Worm (Caenorhabditis elegans) whole organism, L4/young adult: ENCODE measurements around the gene ugtp-1.

Source experiments
- W03F9.2 ChIP-seq: fragments of 150-350 bp; optimal IDR thresholded peaks from 2 replicates; lab custom pipeline; 2014; ENCODE audit warnings: missing biosample characterization, missing genetic modification characterization
- dao-5 ChIP-seq: sonication (generic microtip); optimal IDR thresholded peaks from 2 replicates; lab custom pipeline; 2016; ENCODE audit warnings: missing genotype, missing genetic modification characterization, moderate library complexity, missing compliant biosample characterization
- him-1 ChIP-seq: sonication (generic microtip); optimal IDR thresholded peaks from 2 replicates; lab custom pipeline; 2016; ENCODE audit warnings: missing genotype, missing genetic modification reagents, missing genetic modification characterization, missing compliant biosample characterization

The ugtp-1 gene

ce11 chrIII:8700289-8700957 is 50.1 kb downstream of the ugtp-1 start, which contains the start of the genes sdz-1 and vps-33.1:
sdz-1 (minus strand) TSS chrIII:8700339.
vps-33.1 (plus strand) TSS chrIII:8700927.
- no peak for TF ChIP-seq him-1 (tag; lab: Kevin White, UChicago)
- no peak for TF ChIP-seq dao-5 (tag; lab: Kevin White, UChicago)
- TF ChIP-seq W03F9.2 (tag; lab: Kevin White, UChicago) = no peak

DNA sequence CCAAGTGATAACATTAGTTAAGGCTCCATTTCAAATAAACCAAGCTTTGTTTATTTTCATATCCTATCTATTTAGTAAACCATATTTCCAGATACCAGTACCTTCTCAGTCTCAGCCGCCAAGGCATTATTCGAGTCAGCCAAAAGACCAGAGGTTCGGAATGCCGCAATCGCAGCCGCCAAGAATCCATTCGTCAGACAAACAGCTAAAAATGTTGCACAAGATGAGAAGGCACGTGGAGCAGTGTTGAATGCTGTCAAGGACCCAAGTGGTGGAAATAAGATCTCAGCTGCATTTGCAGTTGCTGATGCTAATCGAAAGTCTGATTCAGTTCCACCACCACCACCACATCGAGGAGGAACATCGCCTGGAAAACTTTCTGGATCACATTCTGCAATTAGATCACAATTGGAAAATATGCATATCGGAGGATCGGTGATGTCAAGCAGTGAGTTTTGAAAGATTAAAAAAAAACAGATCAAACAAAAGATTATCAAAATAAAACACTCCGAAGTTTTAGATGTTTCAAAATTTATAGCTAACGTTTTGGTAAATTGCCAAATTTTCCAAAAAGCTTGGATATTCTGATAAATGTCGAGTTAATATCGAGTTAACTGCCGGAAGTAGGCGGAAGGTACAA is 53.1 kb downstream of the ugtp-1 start:
- TF ChIP-seq him-1 (tag; lab: Kevin White, UChicago) (no peak), W03F9.2 (tag; lab: Kevin White, UChicago) (no peak), dao-5 (tag; lab: Kevin White, UChicago) (no peak)

ce11 chrIII:8696680-8697079 is 53.8 kb downstream of the ugtp-1 start:
- no peak for TF ChIP-seq him-1 (tag; lab: Kevin White, UChicago)
- no peak for TF ChIP-seq W03F9.2 (tag; lab: Kevin White, UChicago)
- no peak for TF ChIP-seq dao-5 (tag; lab: Kevin White, UChicago)
